Fruit fly (Drosophila melanogaster): ENCODE results near the gene Iml1.

Iml1 gene

DNA sequence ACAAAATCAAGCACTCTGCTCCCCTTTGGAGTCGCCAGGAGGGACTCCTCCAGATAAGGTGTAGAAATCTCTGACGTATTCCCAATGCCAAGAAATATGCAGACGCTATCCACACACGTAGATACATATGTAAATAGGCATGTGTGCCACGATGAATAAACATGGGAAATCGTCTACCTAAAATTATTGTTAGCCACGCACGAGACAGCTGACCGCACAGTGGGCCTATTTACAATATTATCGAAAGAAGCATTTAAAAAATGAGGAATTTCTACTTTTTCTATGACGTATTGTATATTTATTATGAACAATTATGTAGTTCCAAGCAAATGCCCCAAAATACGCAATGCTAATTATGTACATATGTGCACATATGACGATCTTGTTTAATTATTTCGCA is 15.3 kb upstream of the Iml1 start (continued):
- no peak for TF ChIP-seq stwl (tag; optimal IDR thresholded peaks at IDR 0.05)
- no peak for TF ChIP-seq dati (GFP tag; IDR thresholded peaks at IDR 0.05)
- no peak for TF ChIP-seq bowl (GFP tag; IDR thresholded peaks at IDR 0.05)
- no peak for TF ChIP-seq CG1832 (GFP tag; optimal IDR thresholded peaks at IDR 0.05)
- no peak for TF ChIP-seq Ptx1 (GFP tag; IDR thresholded peaks at IDR 0.05)
- TF ChIP-seq unpg (GFP tag; optimal IDR thresholded peaks at IDR 0.05), result peak; percentile 20
- TF ChIP-seq CG16863 (GFP tag; optimal IDR thresholded peaks at IDR 0.05), result no peak
- no peak for TF ChIP-seq z (GFP tag; IDR thresholded peaks at IDR 0.05)
- no peak for TF ChIP-seq lola (GFP tag; optimal IDR thresholded peaks at IDR 0.05)
- TF ChIP-seq CG4328 (GFP tag; optimal IDR thresholded peaks at IDR 0.05), result no peak
- TF ChIP-seq Sox102F (GFP tag; optimal IDR thresholded peaks at IDR 0.05), result peak; percentile 49
- no peak for TF ChIP-seq CG15601 (tag; optimal IDR thresholded peaks at IDR 0.05)
- TF ChIP-seq CG12744 (GFP tag; optimal IDR thresholded peaks at IDR 0.05), result no peak
- TF ChIP-seq CG8281 (tag; optimal IDR thresholded peaks at IDR 0.05), result no peak
- TF ChIP-seq CG31365 (tag; optimal IDR thresholded peaks at IDR 0.05), result no peak
- no peak for TF ChIP-seq sna (GFP tag; IDR thresholded peaks at IDR 0.05; ENCODE audit: partially characterized antibody)
- TF ChIP-seq Neu2 (GFP tag; optimal IDR thresholded peaks at IDR 0.05; ENCODE audit: borderline replicate concordance), result no peak
- TF ChIP-seq mam (GFP tag; optimal IDR thresholded peaks at IDR 0.05), result no peak
- TF ChIP-seq CG18262 (tag; optimal IDR thresholded peaks at IDR 0.05), result no peak
- TF ChIP-seq CG7372 (GFP tag; IDR thresholded peaks at IDR 0.05), result no peak
- no peak for TF ChIP-seq Ets97D (GFP tag; optimal IDR thresholded peaks at IDR 0.05)
- TF ChIP-seq crol (GFP tag; IDR thresholded peaks at IDR 0.05), result no peak
- peak; percentile 29 for TF ChIP-seq NFAT (GFP tag; IDR thresholded peaks at IDR 0.05)
- no peak for TF ChIP-seq Atf-2 (GFP tag; optimal IDR thresholded peaks at IDR 0.05)
- no peak for TF ChIP-seq D19A (tag; optimal IDR thresholded peaks at IDR 0.05)
- no peak for TF ChIP-seq dan (GFP tag; IDR thresholded peaks at IDR 0.05)
- no peak for TF ChIP-seq Drgx (GFP tag; IDR thresholded peaks at IDR 0.05)
- no peak for TF ChIP-seq Vsx1 (GFP tag; optimal IDR thresholded peaks at IDR 0.05)
- peak in 1 of 2 experiments; percentile 54 for TF ChIP-seq crp (GFP tag; optimal IDR thresholded peaks at IDR 0.05)
- no peak for TF ChIP-seq CG14050 (GFP tag; IDR thresholded peaks at IDR 0.05)
- TF ChIP-seq CG15514 (GFP tag; optimal IDR thresholded peaks at IDR 0.05), result no peak
- no peak for TF ChIP-seq kah (GFP tag; optimal IDR thresholded peaks at IDR 0.05)
- no peak for TF ChIP-seq CG10267 (tag; optimal IDR thresholded peaks at IDR 0.05)
- no peak for TF ChIP-seq pnt (GFP tag; optimal IDR thresholded peaks at IDR 0.05)
- TF ChIP-seq CG6683 (GFP tag; optimal IDR thresholded peaks at IDR 0.05), result no peak
- TF ChIP-seq CG15479 (GFP tag; optimal IDR thresholded peaks at IDR 0.05), result no peak
- TF ChIP-seq h (optimal IDR thresholded peaks at IDR 0.05), result no peak
- no peak for TF ChIP-seq CG17186 (GFP tag; optimal IDR thresholded peaks at IDR 0.05)
- TF ChIP-seq CHES-1-like (GFP tag; optimal IDR thresholded peaks at IDR 0.05), result no peak
- TF ChIP-seq CG18476 (GFP tag; optimal IDR thresholded peaks at IDR 0.05), result no peak
- TF ChIP-seq CG13894 (tag; optimal IDR thresholded peaks at IDR 0.05), result no peak
- TF ChIP-seq CG2120 (GFP tag; optimal IDR thresholded peaks at IDR 0.05), result peak; percentile 54
- no peak for TF ChIP-seq fd64A (GFP tag; optimal IDR thresholded peaks at IDR 0.05)
- TF ChIP-seq Fer2 (tag; optimal IDR thresholded peaks at IDR 0.05), result no peak
- no peak for TF ChIP-seq Deaf1 (tag; optimal IDR thresholded peaks at IDR 0.05)
- no peak for TF ChIP-seq CG13287 (GFP tag; IDR thresholded peaks at IDR 0.05; ENCODE audit: partially characterized antibody)
- TF ChIP-seq HLH3B (GFP tag; IDR thresholded peaks at IDR 0.05), result no peak
- TF ChIP-seq abd-A (tag; optimal IDR thresholded peaks at IDR 0.05), result no peak
- no peak for TF ChIP-seq Hsf (GFP tag; optimal IDR thresholded peaks at IDR 0.05)
- no peak for TF ChIP-seq bigmax (GFP tag; optimal IDR thresholded peaks at IDR 0.05)
- TF ChIP-seq pho (GFP tag; optimal IDR thresholded peaks at IDR 0.05), result no peak
- TF ChIP-seq Atf3 (GFP tag; optimal IDR thresholded peaks at IDR 0.05), result no peak

Measured in whole organism, embryonic.